Fruit fly (Drosophila melanogaster) S2 (cell line): ENCODE results near the gene GstD11.

Source experiments
- CG8478 ChIP-seq: fragments of >200 bp; optimal IDR thresholded peaks from 2 replicates; lab custom pipeline; 2018
- CTCF ChIP-seq, 2 experiments: fragments of >200 bp; optimal IDR thresholded peaks; 2 replicates each; lab custom pipeline; 2018

DNA sequence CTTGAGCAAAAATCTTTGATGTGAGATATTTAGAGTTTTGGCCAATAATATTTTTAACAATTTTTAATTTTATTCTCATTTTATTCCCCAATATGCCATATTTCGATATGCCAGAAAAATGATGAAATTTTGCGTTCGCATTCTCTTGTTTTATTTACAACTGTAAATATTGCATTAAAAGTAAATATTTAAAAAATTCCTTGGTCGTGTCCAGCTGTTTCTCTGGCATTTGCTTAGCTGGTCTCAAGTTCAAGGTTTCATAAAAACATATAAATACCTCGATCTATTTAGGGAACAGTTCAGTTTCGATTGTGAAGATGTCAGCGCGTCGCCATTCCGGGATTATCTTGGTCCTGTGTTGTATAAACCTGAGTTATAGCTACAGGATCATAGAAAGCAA is 41.8 kb upstream of the GstD11 start, which contains the start of gene Sgsf:
- TF ChIP-seq CTCF (optimal IDR thresholded peaks at IDR 0.05; lab: Kevin White, UChicago) (no peak), CG8478 (no peak)
